Fruit fly (Drosophila melanogaster) whole organism, embryonic: ENCODE measurements around the gene PIG-T.

Experiments used
- Blimp-1 ChIP-seq: fragments of 200-800 bp; sonication (Bioruptor generic); optimal IDR thresholded peaks from 3 replicates; lab custom pipeline; 2018; ENCODE audit warnings: missing biosample characterization, missing genetic modification characterization, mild to moderate bottlenecking, moderate library complexity, missing genetic modification reagents
- CG10543 ChIP-seq: fragments of 200-800 bp; sonication (Bioruptor generic); optimal IDR thresholded peaks from 3 replicates; lab custom pipeline; 2017; ENCODE audit warnings: missing biosample characterization, mild to moderate bottlenecking, missing genetic modification characterization, moderate library complexity
- CG4707 ChIP-seq: fragments of 200-800 bp; sonication (Bioruptor generic); optimal IDR thresholded peaks from 2 replicates; lab custom pipeline; 2018; ENCODE audit warnings: missing biosample characterization, mild to moderate bottlenecking, missing genetic modification characterization, moderate library complexity
- CG7987 ChIP-seq: fragments of 200-800 bp; sonication (Bioruptor generic); optimal IDR thresholded peaks from 2 replicates; lab custom pipeline; 2018; ENCODE audit warnings: missing biosample characterization, mild to moderate bottlenecking, missing genetic modification characterization, moderate library complexity
- CG8359 ChIP-seq: fragments of 200-800 bp; sonication (Bioruptor generic); optimal IDR thresholded peaks from 2 replicates; lab custom pipeline; 2017; ENCODE audit warnings: missing biosample characterization, mild to moderate bottlenecking, missing genetic modification characterization, borderline replicate concordance
- E2f2 ChIP-seq: fragments of 200-800 bp; sonication (Bioruptor generic); IDR thresholded peaks from 2 replicates; pipeline ENCODE4 v1.3.6; 2022; ENCODE audit warnings: missing biosample characterization, missing genetic modification characterization
- Hr39 ChIP-seq: fragments of >200 bp; optimal IDR thresholded peaks from 2 replicates; lab custom pipeline; 2017
- Sin3A ChIP-seq: fragments of >200 bp; optimal IDR thresholded peaks from 2 replicates; lab custom pipeline; 2018
- chinmo ChIP-seq: fragments of 200-800 bp; sonication (Bioruptor generic); IDR thresholded peaks from 4 replicates; pipeline ENCODE4 v1.3.6; 2022; ENCODE audit warnings: missing biosample characterization, missing genetic modification characterization; ENCODE audit not compliant: partially characterized antibody
- danr ChIP-seq: fragments of 200-800 bp; sonication (Bioruptor generic); IDR thresholded peaks from 2 replicates; pipeline ENCODE4 v1.3.6; 2022; ENCODE audit warnings: missing biosample characterization, missing genetic modification characterization
- emc ChIP-seq: fragments of 200-800 bp; sonication (Bioruptor generic); optimal IDR thresholded peaks from 2 replicates; lab custom pipeline; 2016; ENCODE audit warnings: missing biosample characterization, missing genetic modification characterization
- lov ChIP-seq, 2 experiments: fragments of 200-800 bp in 1 of 2; fragments of >200 bp in 1 of 2; sonication (Bioruptor generic) in 1 of 2; IDR thresholded peaks in 1 of 2; optimal IDR thresholded peaks in 1 of 2; 2 replicates in 1 of 2; 3 replicates in 1 of 2; pipeline versions ENCODE4 v1.3.6 to Lab custom; 2017 to 2022; ENCODE audit warnings: missing biosample characterization in 1 of 2, missing genetic modification characterization in 1 of 2
- trh ChIP-seq: fragments of 200-800 bp; sonication (Bioruptor generic); optimal IDR thresholded peaks from 2 replicates; lab custom pipeline; 2016; ENCODE audit warnings: missing biosample characterization, missing genetic modification characterization

dm6 chrX:8421449-8421795, 14.4 kb upstream of the PIG-T start:
- no peak for TF ChIP-seq CG4707 (GFP tag; lab: Kevin White, UChicago)
- no peak for TF ChIP-seq CG10543 (GFP tag; lab: Kevin White, UChicago)
- TF ChIP-seq CG7987 (GFP tag; lab: Kevin White, UChicago): no peak
- no peak for TF ChIP-seq trh (GFP tag; lab: Kevin White, UChicago)
- TF ChIP-seq lov (optimal IDR thresholded peaks at IDR 0.05; lab: Kevin White, UChicago): no peak
- TF ChIP-seq lov (GFP tag; IDR thresholded peaks at IDR 0.05; lab: Robert Waterston, UW): no peak
- TF ChIP-seq danr (GFP tag; lab: Robert Waterston, UW): no peak
- no peak for TF ChIP-seq CG8359
- no peak for TF ChIP-seq Sin3A (lab: Kevin White, UChicago)
- TF ChIP-seq chinmo (GFP tag; lab: Robert Waterston, UW): no peak
- TF ChIP-seq E2f2 (GFP tag; lab: Robert Waterston, UW): no peak
- no peak for TF ChIP-seq emc (GFP tag; lab: Kevin White, UChicago)
- peak; percentile 86 for TF ChIP-seq Hr39 (lab: Kevin White, UChicago)
- TF ChIP-seq Blimp-1 (GFP tag; lab: Kevin White, UChicago): no peak
